Worm (Caenorhabditis elegans): ENCODE results near the gene K07E3.2.

Gene K07E3.2

DNA sequence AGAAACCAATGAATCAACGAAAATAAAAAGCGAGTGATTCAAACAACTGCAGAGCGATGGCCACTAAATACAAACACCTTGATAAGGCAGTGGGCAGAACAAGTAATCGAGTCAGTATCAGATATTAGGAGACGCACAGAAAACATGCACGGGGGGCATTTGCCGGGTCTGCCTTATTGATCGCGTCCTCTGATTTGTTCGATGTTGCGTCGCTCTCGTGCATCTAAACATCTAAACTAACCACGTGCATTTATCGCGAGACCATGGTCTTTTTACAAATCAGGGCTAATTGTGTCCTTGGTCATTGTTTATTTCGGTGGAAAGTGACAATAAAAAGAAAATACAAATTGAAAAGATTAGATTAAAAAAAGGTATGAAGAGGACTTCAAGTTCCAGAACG lies 20.2 kb upstream of the K07E3.2 start, which contains the start of gene K07E3.4 (continued):
- TF ChIP-seq madf-3 (GFP tag; IDR thresholded peaks at IDR 0.05) (no peak), cebp-1 (GFP tag; IDR thresholded peaks at IDR 0.05) (peak; percentile 28; the same call in 1 of the 2 replicates), cebp-1 (tag; optimal IDR thresholded peaks at IDR 0.05) (peak; percentile 76), ztf-3 (GFP tag; optimal IDR thresholded peaks at IDR 0.05) (no peak), egl-44 (GFP tag; IDR thresholded peaks at IDR 0.05) (no peak), unc-130 (GFP tag; optimal IDR thresholded peaks at IDR 0.05) (no peak), lin-40 (tag; optimal IDR thresholded peaks at IDR 0.05) (peak; percentile 66), fkh-3 (tag; optimal IDR thresholded peaks at IDR 0.05) (no peak), ama-1 (optimal IDR thresholded peaks at IDR 0.05) (no peak), ama-1 (GFP tag; optimal IDR thresholded peaks at IDR 0.05) (no peak), sea-2 (GFP tag; IDR thresholded peaks at IDR 0.05) (no peak), F37B4.10 (GFP tag; IDR thresholded peaks at IDR 0.05) (no peak), lir-1 (GFP tag; conservative IDR thresholded peaks at IDR 0.05) (peak; percentile 47; the same call in 1 of the 2 replicates), akir-1 (GFP tag; optimal IDR thresholded peaks at IDR 0.05) (no peak), B0261.1 (tag; optimal IDR thresholded peaks at IDR 0.05) (no peak), aptf-3 (GFP tag; IDR thresholded peaks at IDR 0.05) (no peak), sdz-38 (tag; optimal IDR thresholded peaks at IDR 0.05) (no peak), F49E8.2 (tag; optimal IDR thresholded peaks at IDR 0.05; ENCODE audit: insufficient read depth) (no peak), mcd-1 (GFP tag; IDR thresholded peaks at IDR 0.05) (no peak), T26A5.8 (tag; optimal IDR thresholded peaks at IDR 0.05) (no peak), lin-35 (GFP tag; optimal IDR thresholded peaks at IDR 0.05) (no peak), Y53F4B.3 (GFP tag; IDR thresholded peaks at IDR 0.05) (no peak), ZK185.1 (tag; optimal IDR thresholded peaks at IDR 0.05; ENCODE audit: poor library complexity, severe bottlenecking) (peak; percentile 9), attf-6 (GFP tag; IDR thresholded peaks at IDR 0.05) (no peak), nhr-80 (tag; optimal IDR thresholded peaks at IDR 0.05) (peak; percentile 64), egrh-3 (GFP tag; IDR thresholded peaks at IDR 0.05) (no peak), Y56A3A.18 (GFP tag; IDR thresholded peaks at IDR 0.05) (no peak), snpc-1.1 (tag; optimal IDR thresholded peaks at IDR 0.05; ENCODE audit: insufficient read depth) (no peak), let-526 (GFP tag; IDR thresholded peaks at IDR 0.05) (no peak), dox-1 (GFP tag; IDR thresholded peaks at IDR 0.05) (peak; percentile 63; the same call in 1 of the 2 replicates), ceh-100 (GFP tag; IDR thresholded peaks at IDR 0.05) (no peak), ccch-3 (GFP tag; optimal IDR thresholded peaks at IDR 0.05) (no peak), F39B2.1 (GFP tag; IDR thresholded peaks at IDR 0.05) (no peak), dpff-1 (tag; optimal IDR thresholded peaks at IDR 0.05) (no peak), lin-26 (GFP tag; IDR thresholded peaks at IDR 0.05) (peak; percentile 68; the same call in 1 of the 2 replicates), B0019.2 (GFP tag; conservative IDR thresholded peaks at IDR 0.05) (no peak), madf-10 (tag; optimal IDR thresholded peaks at IDR 0.05) (peak; percentile 22), ceh-58 (GFP tag; IDR thresholded peaks at IDR 0.05) (no peak), die-1 (tag; optimal IDR thresholded peaks at IDR 0.05) (no peak), ztf-22 (GFP tag; optimal IDR thresholded peaks at IDR 0.05) (peak; percentile 77), mes-4 (tag; optimal IDR thresholded peaks at IDR 0.05) (no peak), Y95B8A.8 (GFP tag; IDR thresholded peaks at IDR 0.05) (no peak), athp-1 (tag; optimal IDR thresholded peaks at IDR 0.05) (no peak), hrde-1 (tag; optimal IDR thresholded peaks at IDR 0.05; ENCODE audit: borderline replicate concordance) (no peak), somi-1 (GFP tag; optimal IDR thresholded peaks at IDR 0.05) (no peak), repo-1 (tag; optimal IDR thresholded peaks at IDR 0.05) (peak; percentile 33), him-1 (tag; optimal IDR thresholded peaks at IDR 0.05) (no peak), bed-2 (GFP tag; IDR thresholded peaks at IDR 0.05) (no peak), zfh-2 (GFP tag; conservative IDR thresholded peaks at IDR 0.05) (no peak), ets-4 (GFP tag; optimal IDR thresholded peaks at IDR 0.05) (peak; percentile 8)
